Worm (Caenorhabditis elegans): ENCODE measurements around the gene Y67D8C.9.

DNA sequence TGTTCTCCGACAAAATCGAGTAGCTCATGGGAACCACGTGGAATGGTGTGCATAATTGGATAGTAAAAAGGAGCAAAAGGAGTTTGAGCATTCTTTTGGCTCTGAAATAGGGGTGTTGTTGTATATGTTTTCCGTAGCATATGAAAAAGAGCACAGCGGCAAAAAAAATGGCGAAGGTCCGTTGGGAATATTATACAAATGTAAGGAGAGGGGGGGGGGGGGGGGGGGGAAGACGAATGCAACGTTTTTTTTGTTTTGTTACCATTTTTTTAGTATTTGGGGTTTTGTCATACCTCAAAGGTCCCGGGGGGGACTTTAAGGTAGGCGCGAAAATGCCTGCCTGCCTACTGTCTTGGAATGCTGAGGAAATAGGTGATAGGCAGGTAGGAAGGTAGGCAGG, 57.9 kb downstream of the Y67D8C.9 start, which contains the start of gene ndnf-1:
- TF ChIP-seq W03F9.2 (tag; optimal IDR thresholded peaks at IDR 0.05): no peak
- TF ChIP-seq him-1 (tag; optimal IDR thresholded peaks at IDR 0.05): no peak

All from whole organism, L4/young adult.